Fruit fly (Drosophila melanogaster): ENCODE results near the gene CG9555.
A peak's percentile ranks its signal among the peaks of the same experiment; 100 is the strongest.

The CG9555 gene

dm6 chr2L:8959001-8959461 lies 32.5 kb upstream of the CG9555 start, which contains the start of gene CG31886 (continued):
- 0 out of 2 replicates have a peak, but pooled peaks have one; percentile 4 for TF ChIP-seq dati (GFP tag; IDR thresholded peaks at IDR 0.05)
- TF ChIP-seq caup (GFP tag; optimal IDR thresholded peaks at IDR 0.05; ENCODE audit: severe bottlenecking): peak; percentile 18
- no peak for TF ChIP-seq Asciz (GFP tag; optimal IDR thresholded peaks at IDR 0.05)
- no peak for TF ChIP-seq CrebB (tag; optimal IDR thresholded peaks at IDR 0.05)
- peak; percentile 28; the same call in 1 of the 2 replicates for TF ChIP-seq CG7372 (GFP tag; IDR thresholded peaks at IDR 0.05)
- no peak for TF ChIP-seq Bteb2 (GFP tag; optimal IDR thresholded peaks at IDR 0.05)
- peak; percentile 21; the same call in 1 of the 2 replicates for TF ChIP-seq MBD-R2 (GFP tag; IDR thresholded peaks at IDR 0.05)
- TF ChIP-seq CG6791 (GFP tag; IDR thresholded peaks at IDR 0.05; ENCODE audit: partially characterized antibody): no peak
- TF ChIP-seq Hmr (GFP tag; optimal IDR thresholded peaks at IDR 0.05): peak; percentile 13
- TF ChIP-seq lab (GFP tag; optimal IDR thresholded peaks at IDR 0.05): peak; percentile 55
- TF ChIP-seq nmo (GFP tag; optimal IDR thresholded peaks at IDR 0.05): peak; percentile 15
- TF ChIP-seq Nf-YC (tag; optimal IDR thresholded peaks at IDR 0.05): no peak
- TF ChIP-seq CG1602 (GFP tag; optimal IDR thresholded peaks at IDR 0.05): no peak
- TF ChIP-seq exex (tag; optimal IDR thresholded peaks at IDR 0.05): peak; percentile 34
- TF ChIP-seq cg (GFP tag; optimal IDR thresholded peaks at IDR 0.05): no peak
- TF ChIP-seq Chrac-16 (GFP tag; optimal IDR thresholded peaks at IDR 0.05): peak; percentile 2
- peak; percentile 29 for TF ChIP-seq Blimp-1 (GFP tag; optimal IDR thresholded peaks at IDR 0.05)
- TF ChIP-seq sna (GFP tag; IDR thresholded peaks at IDR 0.05; ENCODE audit: partially characterized antibody): no peak
- no peak for TF ChIP-seq CG4328 (GFP tag; optimal IDR thresholded peaks at IDR 0.05)
- no peak for TF ChIP-seq Mes4 (GFP tag; optimal IDR thresholded peaks at IDR 0.05)
- no peak for TF ChIP-seq Ets97D (GFP tag; optimal IDR thresholded peaks at IDR 0.05)
- TF ChIP-seq CG15601 (tag; optimal IDR thresholded peaks at IDR 0.05): peak; percentile 8
- TF ChIP-seq lilli (GFP tag; optimal IDR thresholded peaks at IDR 0.05): peak; percentile 21
- 0 out of 2 replicates have a peak, but pooled peaks have one; percentile 52 for TF ChIP-seq stc (GFP tag; IDR thresholded peaks at IDR 0.05)
- peak; percentile 27 for TF ChIP-seq CG4424 (GFP tag; optimal IDR thresholded peaks at IDR 0.05)
- TF ChIP-seq nom (GFP tag; optimal IDR thresholded peaks at IDR 0.05): no peak
- peak; percentile 34 for TF ChIP-seq CG10366 (GFP tag; IDR thresholded peaks at IDR 0.05)
- TF ChIP-seq Tbp (GFP tag; optimal IDR thresholded peaks at IDR 0.05): no peak
- TF ChIP-seq CG12391 (tag; optimal IDR thresholded peaks at IDR 0.05): peak; percentile 21
- no peak for TF ChIP-seq run (tag; optimal IDR thresholded peaks at IDR 0.05)
- TF ChIP-seq BtbVII (GFP tag; optimal IDR thresholded peaks at IDR 0.05): peak; percentile 15
- peak; percentile 55; the same call in 1 of the 2 replicates for TF ChIP-seq Xrp1 (GFP tag; IDR thresholded peaks at IDR 0.05)
- peak; percentile 84 for TF ChIP-seq Drgx (GFP tag; IDR thresholded peaks at IDR 0.05)
- TF ChIP-seq seq (GFP tag; IDR thresholded peaks at IDR 0.05): no peak
- no peak for TF ChIP-seq disco-r (GFP tag; optimal IDR thresholded peaks at IDR 0.05)
- no peak for TF ChIP-seq D19B (GFP tag; optimal IDR thresholded peaks at IDR 0.05)
- TF ChIP-seq CG16863 (GFP tag; optimal IDR thresholded peaks at IDR 0.05): no peak
- no peak for TF ChIP-seq CG2875 (GFP tag; optimal IDR thresholded peaks at IDR 0.05)
- peak; percentile 32; the same call in 1 of the 2 replicates for TF ChIP-seq CG14441 (GFP tag; IDR thresholded peaks at IDR 0.05)
- TF ChIP-seq stwl (tag; optimal IDR thresholded peaks at IDR 0.05): no peak
- peak; percentile 31; the same call in 1 of the 2 replicates for TF ChIP-seq lmd (GFP tag; IDR thresholded peaks at IDR 0.05)
- TF ChIP-seq CG9727 (GFP tag; optimal IDR thresholded peaks at IDR 0.05): peak; percentile 30
- TF ChIP-seq CG13894 (tag; optimal IDR thresholded peaks at IDR 0.05): no peak
- TF ChIP-seq dmrt11E (tag; optimal IDR thresholded peaks at IDR 0.05): peak; percentile 70
- TF ChIP-seq ap (GFP tag; IDR thresholded peaks at IDR 0.05): 0 out of 2 replicates have a peak, but pooled peaks have one; percentile 14
- peak; percentile 30 for TF ChIP-seq Meics (GFP tag; optimal IDR thresholded peaks at IDR 0.05)

Measured in whole organism, embryonic.